Fruit fly (Drosophila melanogaster) whole organism, prepupa: Measurements from ENCODE around the gene CG7420.
A peak's percentile ranks its signal among the peaks of the same experiment; 100 is the strongest.

Experiments used
- CG10631 ChIP-seq: fragments of 200-800 bp; sonication (Bioruptor generic); optimal IDR thresholded peaks from 2 replicates; lab custom pipeline; 2016; ENCODE audit warnings: missing biosample characterization, missing genetic modification characterization
- CG10669 ChIP-seq: fragments of 200-800 bp; sonication (Bioruptor generic); optimal IDR thresholded peaks from 3 replicates; lab custom pipeline; 2018; ENCODE audit warnings: missing biosample characterization, mild to moderate bottlenecking, missing genetic modification characterization, moderate library complexity
- CG15336 ChIP-seq: fragments of 200-800 bp; sonication (Bioruptor generic); IDR thresholded peaks from 2 replicates; pipeline ENCODE4 v1.3.6; 2022; ENCODE audit warnings: missing biosample characterization, missing genetic modification characterization
- CG1621 ChIP-seq: fragments of 200-800 bp; sonication (Bioruptor generic); optimal IDR thresholded peaks from 3 replicates; lab custom pipeline; 2018; ENCODE audit warnings: missing biosample characterization, mild to moderate bottlenecking, missing genetic modification characterization
- CG16779 ChIP-seq: fragments of 200-800 bp; sonication (Bioruptor generic); optimal IDR thresholded peaks from 3 replicates; lab custom pipeline; 2017; ENCODE audit warnings: missing biosample characterization, mild to moderate bottlenecking, missing genetic modification characterization
- CG31627 ChIP-seq: fragments of 200-800 bp; sonication (Bioruptor generic); optimal IDR thresholded peaks from 3 replicates; lab custom pipeline; 2016; ENCODE audit warnings: missing biosample characterization, missing genetic modification characterization
- CG3919 ChIP-seq: fragments of 200-800 bp; sonication (Bioruptor generic); optimal IDR thresholded peaks from 3 replicates; lab custom pipeline; 2016; ENCODE audit warnings: missing biosample characterization, missing genetic modification characterization
- CG6163 ChIP-seq: fragments of 200-800 bp; sonication (Bioruptor generic); IDR thresholded peaks from 3 replicates; pipeline ENCODE4 v1.3.6; 2022; ENCODE audit warnings: missing biosample characterization, missing genetic modification characterization
- CG6276 ChIP-seq: fragments of 200-800 bp; sonication (Bioruptor generic); optimal IDR thresholded peaks from 2 replicates; lab custom pipeline; 2017; ENCODE audit warnings: missing biosample characterization, mild to moderate bottlenecking, missing genetic modification characterization
- CG6808 ChIP-seq: fragments of 200-800 bp; sonication (Bioruptor generic); optimal IDR thresholded peaks from 3 replicates; lab custom pipeline; 2017; ENCODE audit warnings: missing biosample characterization, missing genetic modification characterization, mild to moderate bottlenecking, moderate library complexity, missing genetic modification reagents
- CG6854 ChIP-seq: fragments of 200-800 bp; sonication (Bioruptor generic); optimal IDR thresholded peaks from 2 replicates; lab custom pipeline; 2017; ENCODE audit warnings: missing biosample characterization, mild to moderate bottlenecking, missing genetic modification characterization
- CG7368 ChIP-seq: fragments of 200-800 bp; sonication (Bioruptor generic); optimal IDR thresholded peaks from 3 replicates; lab custom pipeline; 2016; ENCODE audit warnings: missing biosample characterization, missing genetic modification characterization
- Eip78C ChIP-seq: fragments of 200-800 bp; sonication (Bioruptor generic); peaks from one replicate; lab custom pipeline; 2016; ENCODE audit warnings: missing biosample characterization, missing genetic modification characterization
- Eip93F ChIP-seq: fragments of 200-800 bp; sonication (Bioruptor generic); optimal IDR thresholded peaks from 2 replicates; lab custom pipeline; 2016; ENCODE audit warnings: missing biosample characterization, mild to moderate bottlenecking, missing genetic modification characterization
- Ets96B ChIP-seq: fragments of 200-800 bp; optimal IDR thresholded peaks from 2 replicates; lab custom pipeline; 2019; ENCODE audit warnings: missing biosample characterization, mild to moderate bottlenecking, missing genetic modification characterization, moderate library complexity
- Hr38 ChIP-seq: sonication (Bioruptor generic); optimal IDR thresholded peaks from 2 replicates; lab custom pipeline; 2016; ENCODE audit warnings: missing biosample characterization, missing genetic modification characterization
- Hr4 ChIP-seq: fragments of 200-800 bp; sonication (Bioruptor generic); optimal IDR thresholded peaks from 3 replicates; lab custom pipeline; 2016; ENCODE audit warnings: missing biosample characterization, missing genetic modification characterization
- Lpt ChIP-seq: fragments of 200-800 bp; sonication (Bioruptor generic); optimal IDR thresholded peaks from 3 replicates; lab custom pipeline; 2016; ENCODE audit warnings: missing biosample characterization, missing genetic modification characterization
- Met ChIP-seq: fragments of 200-800 bp; sonication (Bioruptor generic); optimal IDR thresholded peaks from 3 replicates; lab custom pipeline; 2016; ENCODE audit warnings: missing biosample characterization, missing genetic modification characterization
- Smox ChIP-seq: fragments of 200-800 bp; sonication (Bioruptor generic); optimal IDR thresholded peaks from 3 replicates; lab custom pipeline; 2016; ENCODE audit warnings: missing biosample characterization, missing genetic modification characterization
- Sox102F ChIP-seq: fragments of 200-800 bp; sonication (Bioruptor generic); optimal IDR thresholded peaks from 2 replicates; lab custom pipeline; 2016; ENCODE audit warnings: missing biosample characterization, mild to moderate bottlenecking, missing genetic modification characterization
- Sox14 ChIP-seq: fragments of 200-800 bp; sonication (Bioruptor generic); optimal IDR thresholded peaks from 3 replicates; lab custom pipeline; 2016; ENCODE audit warnings: missing biosample characterization, missing genetic modification characterization
- Sox15 ChIP-seq: fragments of 200-800 bp; sonication (Bioruptor generic); optimal IDR thresholded peaks from 3 replicates; lab custom pipeline; 2016; ENCODE audit warnings: missing biosample characterization, missing genetic modification characterization
- acj6 ChIP-seq: fragments of 200-800 bp; sonication (Bioruptor generic); optimal IDR thresholded peaks from 3 replicates; lab custom pipeline; 2016; ENCODE audit warnings: missing biosample characterization, missing genetic modification characterization
- dac ChIP-seq: fragments of 200-800 bp; sonication (Bioruptor generic); optimal IDR thresholded peaks from 2 replicates; lab custom pipeline; 2017; ENCODE audit warnings: missing biosample characterization, mild to moderate bottlenecking, missing genetic modification characterization
- dsx ChIP-seq: fragments of 200-800 bp; optimal IDR thresholded peaks from 3 replicates; lab custom pipeline; 2019; ENCODE audit warnings: missing biosample characterization, mild to moderate bottlenecking, missing genetic modification characterization, moderate library complexity; ENCODE audit not compliant: poor library complexity, severe bottlenecking
- eg ChIP-seq: fragments of 200-800 bp; sonication (Bioruptor generic); IDR thresholded peaks from 3 replicates; pipeline ENCODE4 v1.3.6; 2022; ENCODE audit warnings: missing biosample characterization, missing genetic modification characterization
- fkh ChIP-seq: fragments of 200-800 bp; sonication (Bioruptor generic); optimal IDR thresholded peaks from 3 replicates; lab custom pipeline; 2017; ENCODE audit warnings: missing biosample characterization, mild to moderate bottlenecking, missing genetic modification characterization, moderate library complexity
- lz ChIP-seq: fragments of 200-800 bp; sonication (Bioruptor generic); optimal IDR thresholded peaks from 3 replicates; lab custom pipeline; 2016; ENCODE audit warnings: missing biosample characterization, missing genetic modification characterization
- net ChIP-seq: fragments of 200-800 bp; sonication (Bioruptor generic); optimal IDR thresholded peaks from 3 replicates; lab custom pipeline; 2016; ENCODE audit warnings: missing biosample characterization, missing genetic modification characterization
- pdm3 ChIP-seq: fragments of 200-800 bp; sonication (Bioruptor generic); optimal IDR thresholded peaks from 3 replicates; lab custom pipeline; 2016; ENCODE audit warnings: missing biosample characterization, missing genetic modification characterization
- salr ChIP-seq, 2 experiments: fragments of 200-800 bp; sonication (Bioruptor generic); optimal IDR thresholded peaks; 3 replicates each; lab custom pipeline; 2016 to 2018; ENCODE audit warnings: missing biosample characterization in 2 of 2, missing genetic modification characterization in 2 of 2, mild to moderate bottlenecking in 1 of 2
- spab ChIP-seq: fragments of 200-800 bp; sonication (Bioruptor generic); optimal IDR thresholded peaks from 2 replicates; lab custom pipeline; 2017; ENCODE audit warnings: missing biosample characterization, mild to moderate bottlenecking, missing genetic modification characterization, missing genetic modification reagents
- ss ChIP-seq, 2 experiments: fragments of 200-800 bp; sonication (Bioruptor generic); optimal IDR thresholded peaks; 2 replicates in 1 of 2; 3 replicates in 1 of 2; lab custom pipeline; 2017 to 2018; ENCODE audit warnings: mild to moderate bottlenecking in 2 of 2, missing biosample characterization in 2 of 2, missing genetic modification characterization in 2 of 2, moderate library complexity in 1 of 2
- svp ChIP-seq: fragments of 200-800 bp; sonication (Bioruptor generic); peaks from one replicate; lab custom pipeline; 2016; ENCODE audit warnings: missing biosample characterization, missing genetic modification characterization
- topi ChIP-seq: fragments of 200-800 bp; sonication (Bioruptor generic); optimal IDR thresholded peaks from 3 replicates; lab custom pipeline; 2016; ENCODE audit warnings: missing biosample characterization, missing genetic modification characterization
- vri ChIP-seq: fragments of 200-800 bp; sonication (Bioruptor generic); optimal IDR thresholded peaks from 3 replicates; lab custom pipeline; 2016; ENCODE audit warnings: missing biosample characterization, mild to moderate bottlenecking, missing genetic modification characterization

CG7420 gene

DNA sequence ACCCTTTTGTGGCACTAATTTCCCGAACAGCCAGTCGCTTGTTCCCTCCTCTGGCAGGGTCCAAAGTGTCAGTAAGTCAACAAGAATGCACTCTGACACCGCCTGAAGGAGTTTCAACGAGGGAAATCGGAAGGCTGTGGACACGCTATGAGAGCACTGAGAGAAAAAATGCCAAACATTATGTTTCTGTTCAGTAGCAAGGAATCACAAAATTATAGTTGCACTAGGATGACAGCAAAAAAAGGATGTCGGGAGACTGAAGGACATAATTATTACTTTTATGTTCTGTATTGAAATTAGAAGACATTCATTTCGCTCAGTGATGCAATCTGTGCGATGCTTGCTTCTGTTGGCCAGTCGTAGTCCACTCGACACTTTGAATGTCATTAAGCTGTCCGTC is 7.0 kb upstream of the CG7420 start:
- TF ChIP-seq CG1621 (tag; lab: Kevin White, UChicago) (no peak), net (no peak), pdm3 (peak; percentile 4), CG6163 (GFP tag; lab: Robert Waterston, UW) (0 out of 3 replicates have a peak, but pooled peaks have one; percentile 39), svp (peak; percentile 28), Hr4 (GFP tag; lab: Kevin White, UChicago) (peak; percentile 7), CG10669 (GFP tag; lab: Kevin White, UChicago) (peak; percentile 21)

DNA sequence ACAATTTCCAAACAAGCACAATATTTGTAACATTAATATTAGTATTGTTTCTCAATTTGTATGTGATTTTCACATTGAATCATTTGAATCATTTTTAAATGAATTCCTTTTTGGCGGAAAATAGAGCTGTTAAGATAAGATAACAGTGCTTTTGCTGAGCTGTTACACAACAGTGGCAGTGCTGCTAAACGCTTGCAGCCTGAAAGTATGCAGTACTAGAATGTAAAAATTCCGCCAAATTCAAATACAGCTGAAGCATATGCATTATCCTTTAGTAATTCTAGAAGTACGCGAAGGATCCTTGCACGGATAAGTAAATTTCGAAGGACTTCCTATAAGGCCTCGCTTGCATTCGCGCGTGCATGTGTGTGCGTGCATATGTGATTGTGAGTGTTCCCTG is 1.6 kb upstream of the CG7420 start:
- no peak for TF ChIP-seq salr (GFP tag; optimal IDR thresholded peaks at IDR 0.05; lab: Kevin White, UChicago)
- peak; percentile 28 for TF ChIP-seq Eip78C (GFP tag; lab: Kevin White, UChicago)

DNA sequence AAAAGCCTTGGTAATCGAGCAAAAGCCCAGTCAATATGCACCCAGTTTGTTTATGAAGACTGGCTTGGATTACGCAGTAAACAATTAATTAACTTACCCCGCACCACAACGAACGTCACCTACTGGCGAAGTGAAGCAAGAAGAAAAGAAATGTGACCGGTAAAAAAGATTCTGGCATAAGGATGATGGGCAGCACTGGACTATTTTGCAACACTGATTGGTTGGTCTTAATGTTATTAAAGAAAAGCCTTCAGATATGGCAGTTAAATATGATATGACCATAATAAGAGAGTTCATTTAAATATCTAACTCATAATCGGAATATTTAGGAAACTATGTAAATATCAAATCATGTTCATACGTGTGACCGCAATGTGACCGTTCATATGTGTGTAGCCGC is 2.4 kb downstream of the CG7420 start, which contains the start of gene CG18131:
Gene CG18131, minus strand, starts transcription at position 297 of the 400 bp plus-strand sequence.
- no peak for TF ChIP-seq CG6276 (GFP tag; lab: Kevin White, UChicago)
- peak; percentile 71 for TF ChIP-seq CG6808 (GFP tag; lab: Kevin White, UChicago)

- no peak for TF ChIP-seq fkh (GFP tag; lab: Kevin White, UChicago)
- TF ChIP-seq vri (GFP tag; lab: Kevin White, UChicago): no peak
- TF ChIP-seq CG3919: peak; percentile 13
- no peak for TF ChIP-seq Eip78C (GFP tag; lab: Kevin White, UChicago)
- TF ChIP-seq Hr4 (GFP tag; lab: Kevin White, UChicago): no peak
- TF ChIP-seq CG10669 (GFP tag; lab: Kevin White, UChicago): no peak
- TF ChIP-seq eg (GFP tag; lab: Robert Waterston, UW): no peak
- no peak for TF ChIP-seq Lpt (GFP tag; lab: Kevin White, UChicago)
- TF ChIP-seq, all 60 proteins: peak for 1
Measured at dm6 chr2L:1498966-1499554, 3.6 kb downstream of the CG7420 start.

dm6 chr2L:1496943-1497342 is 5.8 kb downstream of the CG7420 start, which contains the start of gene CG31661:
CG31661 (plus strand) TSS chr2L:1497243.
- TF ChIP-seq Eip93F (GFP tag; lab: Kevin White, UChicago): no peak
- TF ChIP-seq Sox14 (GFP tag; lab: Kevin White, UChicago): no peak

DNA sequence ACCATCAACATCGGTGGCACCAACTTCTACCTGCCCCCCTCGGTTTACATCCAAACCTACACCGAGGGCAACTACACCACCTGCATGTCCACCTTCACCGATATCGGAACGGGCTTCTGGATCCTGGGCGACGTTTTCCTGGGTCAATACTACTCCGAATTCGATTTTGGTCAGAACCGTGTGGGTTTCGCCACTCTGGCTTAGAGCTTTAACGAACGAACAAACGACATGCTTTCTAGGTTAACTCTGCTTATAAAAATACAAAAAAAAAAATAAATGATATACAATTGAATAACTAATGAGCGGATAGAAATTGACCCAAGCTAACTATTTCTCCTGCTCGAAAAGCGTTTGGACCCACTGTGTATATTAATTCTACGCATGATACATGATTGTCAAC is 7.5 kb downstream of the CG7420 start, which contains the start of gene CG31926:
Gene CG31926, plus strand, starts transcription at position 301 of the 400 bp plus-strand sequence.
- TF ChIP-seq Ets96B (no peak), acj6 (GFP tag; lab: Kevin White, UChicago) (no peak), CG7368 (GFP tag; lab: Kevin White, UChicago) (no peak), Sox14 (GFP tag; lab: Kevin White, UChicago) (no peak), CG31627 (GFP tag; lab: Kevin White, UChicago) (no peak), svp (peak; percentile 0)

DNA sequence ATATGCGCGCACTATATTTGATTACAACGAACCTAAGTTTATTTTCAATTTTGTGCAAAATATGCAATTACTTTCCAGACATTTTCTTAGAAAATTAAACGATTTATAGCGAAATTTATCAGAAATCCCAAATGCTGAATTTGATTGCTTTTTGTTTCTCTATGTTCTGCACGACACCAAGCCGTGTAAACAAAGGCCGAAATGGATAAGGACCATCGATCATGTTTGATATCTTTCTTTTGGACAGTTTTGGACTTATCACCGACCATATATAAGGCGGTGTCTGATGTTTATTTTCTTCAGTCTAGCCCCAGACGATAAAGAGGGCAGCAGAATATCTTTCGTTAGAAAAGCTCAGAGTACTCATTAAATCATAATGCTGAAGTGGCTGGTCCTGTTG is 8.9 kb downstream of the CG7420 start, which contains the start of gene CG33128:
Gene CG33128, plus strand, starts transcription at position 301 of the 400 bp plus-strand sequence.
- no peak for TF ChIP-seq Hr38 (GFP tag; lab: Kevin White, UChicago)
- TF ChIP-seq CG31627 (GFP tag; lab: Kevin White, UChicago): no peak
- no peak for TF ChIP-seq Smox (GFP tag; lab: Kevin White, UChicago)
- TF ChIP-seq Met (GFP tag; lab: Kevin White, UChicago): no peak
- TF ChIP-seq dsx (GFP tag; lab: Kevin White, UChicago): no peak
- TF ChIP-seq CG15336 (GFP tag; lab: Robert Waterston, UW): no peak
- TF ChIP-seq CG10631 (GFP tag; lab: Kevin White, UChicago): no peak
- no peak for TF ChIP-seq Eip93F (GFP tag; lab: Kevin White, UChicago)
- no peak for TF ChIP-seq Sox102F (GFP tag; lab: Kevin White, UChicago)
- no peak for TF ChIP-seq topi (GFP tag; lab: Kevin White, UChicago)
- no peak for TF ChIP-seq dac (GFP tag; lab: Kevin White, UChicago)
- no peak for TF ChIP-seq CG16779
- no peak for TF ChIP-seq lz (GFP tag; lab: Kevin White, UChicago)
- TF ChIP-seq ss (GFP tag; optimal IDR thresholded peaks at IDR 0.05; lab: Kevin White, UChicago): no peak
- no peak for TF ChIP-seq spab (GFP tag; lab: Kevin White, UChicago)
- TF ChIP-seq Ets96B: no peak
- TF ChIP-seq CG6276 (GFP tag; lab: Kevin White, UChicago): no peak
- no peak for TF ChIP-seq CG6854 (GFP tag; lab: Kevin White, UChicago)
- no peak for TF ChIP-seq Sox15
